Worm (Caenorhabditis elegans): ENCODE data around the gene srt-43.

DNA sequence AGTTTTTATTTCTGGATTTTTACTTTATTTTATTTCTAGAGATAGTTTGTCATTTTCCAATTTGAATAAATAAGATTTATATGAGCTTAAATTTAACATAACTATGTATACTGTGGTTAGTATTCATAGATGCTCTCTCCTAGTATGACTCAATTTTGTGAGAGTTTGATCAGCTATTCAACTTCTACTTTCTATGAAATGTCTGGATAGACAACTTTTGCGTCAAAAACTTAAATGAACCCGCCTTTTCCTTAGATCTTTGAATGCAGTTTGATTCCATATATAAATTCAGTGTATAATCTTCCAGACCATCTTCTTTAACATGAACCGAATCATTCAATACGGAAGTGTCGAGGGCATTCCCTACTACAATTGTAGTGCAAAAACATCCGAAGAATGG, at the start of gene srt-43:
- no peak for TF ChIP-seq him-1 (tag; optimal IDR thresholded peaks at IDR 0.05)
- no peak for TF ChIP-seq W03F9.2 (tag; optimal IDR thresholded peaks at IDR 0.05)
